3 worm cellular contexts compared by ENCODE assay signal in the genomic region with DNA sequence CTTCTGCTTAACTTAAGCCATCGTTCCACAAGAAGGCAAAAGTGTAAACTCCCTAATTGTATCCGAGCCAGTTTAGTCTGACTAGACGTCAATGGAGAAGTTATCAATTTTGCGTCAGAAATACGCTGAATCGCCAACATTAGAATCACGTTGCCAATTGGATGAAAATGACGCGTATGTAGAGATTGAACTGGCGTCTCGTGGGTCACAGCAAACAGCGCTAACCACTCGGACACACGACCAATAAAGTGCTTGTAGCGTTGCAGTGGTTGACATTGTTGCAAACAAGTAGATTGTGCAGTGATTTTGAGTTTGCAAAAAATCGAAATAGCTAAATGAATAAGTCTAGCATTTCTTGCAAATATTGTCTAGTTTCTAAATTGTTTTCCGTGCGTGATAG.
TF ChIP-seq lines count a peak whose summit lies in the region.

No protein-coding gene starts in this region.

TF ChIP-seq in whole organism, L2 larva, 48 proteins besides CTCF, POLR2A, EP300 and RAD21 (continued from another document):
- TF ChIP-seq R02D3.7 (tag; optimal IDR thresholded peaks at IDR 0.05; lab: Kevin White, UChicago) = no peak
- no peak for TF ChIP-seq elt-3 (tag; optimal IDR thresholded peaks at IDR 0.05; lab: Kevin White, UChicago)
- peak; percentile 32 for TF ChIP-seq nhr-11 (tag; optimal IDR thresholded peaks at IDR 0.05; lab: Kevin White, UChicago)
- TF ChIP-seq mbf-1 (tag; optimal IDR thresholded peaks at IDR 0.05; lab: Kevin White, UChicago) = no peak
- TF ChIP-seq peb-1 (tag; optimal IDR thresholded peaks at IDR 0.05; lab: Kevin White, UChicago) = no peak
- peak; percentile 85 for TF ChIP-seq sma-9 (GFP tag; optimal IDR thresholded peaks at IDR 0.05; lab: Kevin White, UChicago)
- TF ChIP-seq sma-9 (tag; optimal IDR thresholded peaks at IDR 0.05; lab: Kevin White, UChicago) = no peak
- peak; percentile 48 for TF ChIP-seq nhr-6 (tag; optimal IDR thresholded peaks at IDR 0.05; lab: Kevin White, UChicago)
- no peak for TF ChIP-seq ZK546.5 (tag; optimal IDR thresholded peaks at IDR 0.05; lab: Kevin White, UChicago)
- TF ChIP-seq egl-27 (tag; optimal IDR thresholded peaks at IDR 0.05; lab: Kevin White, UChicago) = peak; percentile 77
- no peak for TF ChIP-seq nhr-12 (tag; optimal IDR thresholded peaks at IDR 0.05; lab: Kevin White, UChicago)
- peak; percentile 54 to 79 for TF ChIP-seq lsy-2 (tag; optimal IDR thresholded peaks at IDR 0.05; lab: Kevin White, UChicago)

TF ChIP-seq in whole organism, L4 larva, 104 proteins besides CTCF, POLR2A, EP300 and RAD21 (continued from another document and continues in another):
- TF ChIP-seq daf-16 (GFP tag; optimal IDR thresholded peaks at IDR 0.05; lab: Kevin White, UChicago) (peak; percentile 70 to 80), daf-16 (tag; optimal IDR thresholded peaks at IDR 0.05; lab: Kevin White, UChicago) (peak; percentile 68), ceh-82 (tag; optimal IDR thresholded peaks at IDR 0.05; lab: Kevin White, UChicago) (no peak), daf-12 (tag; optimal IDR thresholded peaks at IDR 0.05; lab: Kevin White, UChicago) (no peak), fos-1 (tag; optimal IDR thresholded peaks at IDR 0.05; lab: Kevin White, UChicago) (no peak), zip-2 (tag; optimal IDR thresholded peaks at IDR 0.05; lab: Kevin White, UChicago) (peak; percentile 56), nhr-41 (GFP tag; IDR thresholded peaks at IDR 0.05; lab: Robert Waterston, UW) (peak; percentile 91), madf-5 (GFP tag; IDR thresholded peaks at IDR 0.05; lab: Robert Waterston, UW) (peak; percentile 59 to 88; a peak in 2 of 4 replicates), skn-1 (tag; optimal IDR thresholded peaks at IDR 0.05; lab: Kevin White, UChicago) (no peak), nhr-102 (tag; optimal IDR thresholded peaks at IDR 0.05; lab: Kevin White, UChicago) (peak; percentile 59), dve-1 (tag; optimal IDR thresholded peaks at IDR 0.05; lab: Kevin White, UChicago; ENCODE audit: insufficient read depth) (peak; percentile 76), php-3 (GFP tag; IDR thresholded peaks at IDR 0.05; lab: Robert Waterston, UW) (peak; percentile 55), tra-1 (GFP tag; IDR thresholded peaks at IDR 0.05; lab: Robert Waterston, UW) (no peak; the same call in 1 of the 2 replicates), nhr-25 (tag; optimal IDR thresholded peaks at IDR 0.05; lab: Kevin White, UChicago; ENCODE audit: borderline replicate concordance, insufficient read depth) (no peak), gei-8 (GFP tag; optimal IDR thresholded peaks at IDR 0.05; lab: Kevin White, UChicago) (peak; percentile 84), attf-4 (tag; optimal IDR thresholded peaks at IDR 0.05; lab: Kevin White, UChicago) (no peak), egl-27 (tag; optimal IDR thresholded peaks at IDR 0.05; lab: Kevin White, UChicago) (no peak), F44E2.7 (GFP tag; IDR thresholded peaks at IDR 0.05; lab: Robert Waterston, UW) (peak; percentile 78; the same call in 1 of the 2 replicates), mes-2 (tag; optimal IDR thresholded peaks at IDR 0.05; lab: Kevin White, UChicago; ENCODE audit: poor library complexity, severe bottlenecking) (peak; percentile 87), zfp-2 (tag; optimal IDR thresholded peaks at IDR 0.05; lab: Kevin White, UChicago) (peak; percentile 56), pha-4 (GFP tag; IDR thresholded peaks at IDR 0.05; lab: Robert Waterston, UW) (peak; percentile 89), pha-4 (tag; optimal IDR thresholded peaks at IDR 0.05; lab: Kevin White, UChicago) (peak; percentile 53), nhr-6 (tag; optimal IDR thresholded peaks at IDR 0.05; lab: Kevin White, UChicago) (peak; percentile 51), ceh-20 (GFP tag; IDR thresholded peaks at IDR 0.05; lab: Robert Waterston, UW) (peak; percentile 75; the same call in 1 of the 2 replicates), madf-9 (GFP tag; conservative IDR thresholded peaks at IDR 0.05; lab: Robert Waterston, UW) (peak; percentile 82), zfp-3 (GFP tag; conservative IDR thresholded peaks at IDR 0.05; lab: Robert Waterston, UW) (peak; percentile 86), mep-1 (tag; optimal IDR thresholded peaks at IDR 0.05; lab: Kevin White, UChicago) (peak; percentile 79), dmd-8 (GFP tag; IDR thresholded peaks at IDR 0.05; lab: Robert Waterston, UW) (peak; percentile 93), F10B5.3 (tag; optimal IDR thresholded peaks at IDR 0.05; lab: Kevin White, UChicago) (peak; percentile 60), lsy-2 (tag; optimal IDR thresholded peaks at IDR 0.05; lab: Kevin White, UChicago) (peak; percentile 1 to 80), lir-3 (tag; optimal IDR thresholded peaks at IDR 0.05; lab: Kevin White, UChicago) (peak; percentile 75), T20F7.1 (GFP tag; optimal IDR thresholded peaks at IDR 0.05; lab: Kevin White, UChicago) (peak; percentile 68), jun-1 (tag; optimal IDR thresholded peaks at IDR 0.05; lab: Kevin White, UChicago) (peak; percentile 28), Y48G9A.11 (GFP tag; IDR thresholded peaks at IDR 0.05; lab: Robert Waterston, UW) (peak; percentile 81), mdl-1 (tag; optimal IDR thresholded peaks at IDR 0.05; lab: Kevin White, UChicago) (peak in 1 of 2 experiments; percentile 73), lin-29 (GFP tag; IDR thresholded peaks at IDR 0.05; lab: Robert Waterston, UW) (0 out of 2 replicates have a peak, but pooled peaks have one; percentile 14), spr-1 (tag; optimal IDR thresholded peaks at IDR 0.05; lab: Kevin White, UChicago) (peak; percentile 81), nhr-28 (tag; optimal IDR thresholded peaks at IDR 0.05; lab: Kevin White, UChicago) (peak; percentile 48), hlh-11 (tag; optimal IDR thresholded peaks at IDR 0.05; lab: Kevin White, UChicago) (peak; percentile 76), ZK337.2 (GFP tag; IDR thresholded peaks at IDR 0.05; lab: Robert Waterston, UW) (no peak), zag-1 (tag; optimal IDR thresholded peaks at IDR 0.05; lab: Kevin White, UChicago) (no peak), lim-7 (GFP tag; IDR thresholded peaks at IDR 0.05; lab: Robert Waterston, UW) (peak; percentile 96), sdz-12 (GFP tag; optimal IDR thresholded peaks at IDR 0.05; lab: Kevin White, UChicago) (peak; percentile 87), vab-7 (GFP tag; IDR thresholded peaks at IDR 0.05; lab: Robert Waterston, UW) (peak; percentile 91), zip-11 (GFP tag; IDR thresholded peaks at IDR 0.05; lab: Robert Waterston, UW) (peak; percentile 71; the same call in 1 of the 2 replicates), F49E8.2 (tag; optimal IDR thresholded peaks at IDR 0.05; lab: Kevin White, UChicago; ENCODE audit: borderline replicate concordance) (peak; percentile 75), fkh-10 (GFP tag; optimal IDR thresholded peaks at IDR 0.05; lab: Kevin White, UChicago) (no peak), Y5F2A.4 (GFP tag; optimal IDR thresholded peaks at IDR 0.05; lab: Kevin White, UChicago) (peak; percentile 75), ceh-62 (tag; optimal IDR thresholded peaks at IDR 0.05; lab: Kevin White, UChicago) (no peak), ceh-28 (tag; optimal IDR thresholded peaks at IDR 0.05; lab: Kevin White, UChicago) (no peak), daf-19 (GFP tag; conservative IDR thresholded peaks at IDR 0.05; lab: Robert Waterston, UW) (peak; percentile 89), snpc-1.2 (GFP tag; IDR thresholded peaks at IDR 0.05; lab: Robert Waterston, UW) (peak; percentile 81), nhr-76 (tag; optimal IDR thresholded peaks at IDR 0.05; lab: Kevin White, UChicago) (no peak), dmd-9 (GFP tag; IDR thresholded peaks at IDR 0.05; lab: Robert Waterston, UW) (peak; percentile 84), mxl-3 (GFP tag; optimal IDR thresholded peaks at IDR 0.05; lab: Kevin White, UChicago) (peak; percentile 96), nhr-48 (tag; optimal IDR thresholded peaks at IDR 0.05; lab: Kevin White, UChicago) (peak; percentile 77)

TF ChIP-seq in whole organism, late embryonic, 69 proteins besides CTCF, POLR2A, EP300 and RAD21 (continued from another document):
- TF ChIP-seq ets-4 (tag; optimal IDR thresholded peaks at IDR 0.05; lab: Kevin White, UChicago) = peak; percentile 68
- TF ChIP-seq sox-2 (GFP tag; IDR thresholded peaks at IDR 0.05; lab: Robert Waterston, UW) = peak; percentile 65
- TF ChIP-seq fkh-10 (GFP tag; optimal IDR thresholded peaks at IDR 0.05; lab: Kevin White, UChicago) = no peak
- TF ChIP-seq ceh-22 (tag; optimal IDR thresholded peaks at IDR 0.05; lab: Kevin White, UChicago) = no peak
- TF ChIP-seq hlh-13 (GFP tag; optimal IDR thresholded peaks at IDR 0.05; lab: Kevin White, UChicago) = peak; percentile 77
- TF ChIP-seq npax-4 (tag; optimal IDR thresholded peaks at IDR 0.05; lab: Kevin White, UChicago) = peak; percentile 65
- TF ChIP-seq F13H6.1 (tag; optimal IDR thresholded peaks at IDR 0.05; lab: Kevin White, UChicago) = peak; percentile 31
- peak; percentile 59 for TF ChIP-seq K02D7.2 (tag; optimal IDR thresholded peaks at IDR 0.05; lab: Kevin White, UChicago)
- peak; percentile 40; the same call in 1 of the 2 replicates for TF ChIP-seq unc-3 (GFP tag; conservative IDR thresholded peaks at IDR 0.05; lab: Robert Waterston, UW)
- TF ChIP-seq unc-3 (tag; optimal IDR thresholded peaks at IDR 0.05; lab: Kevin White, UChicago) = peak; percentile 61
- TF ChIP-seq hlh-15 (tag; optimal IDR thresholded peaks at IDR 0.05; lab: Kevin White, UChicago) = peak; percentile 57
- peak; percentile 84 for TF ChIP-seq madf-2 (tag; optimal IDR thresholded peaks at IDR 0.05; lab: Kevin White, UChicago)
- TF ChIP-seq ttx-3 (tag; optimal IDR thresholded peaks at IDR 0.05; lab: Kevin White, UChicago) = peak; percentile 75
- peak; percentile 35 for TF ChIP-seq zip-5 (tag; optimal IDR thresholded peaks at IDR 0.05; lab: Kevin White, UChicago)
- TF ChIP-seq nfya-1 (tag; optimal IDR thresholded peaks at IDR 0.05; lab: Kevin White, UChicago) = peak; percentile 59
- peak; percentile 51 for TF ChIP-seq ceh-30 (tag; optimal IDR thresholded peaks at IDR 0.05; lab: Kevin White, UChicago)
- no peak for TF ChIP-seq unc-55 (GFP tag; optimal IDR thresholded peaks at IDR 0.05; lab: Kevin White, UChicago)
- TF ChIP-seq ceh-45 (GFP tag; IDR thresholded peaks at IDR 0.05; lab: Robert Waterston, UW) = peak; percentile 63; the same call in 1 of the 2 replicates
- peak; percentile 24 for TF ChIP-seq hlh-8 (tag; optimal IDR thresholded peaks at IDR 0.05; lab: Kevin White, UChicago)
- TF ChIP-seq ahr-1 (tag; optimal IDR thresholded peaks at IDR 0.05; lab: Kevin White, UChicago) = peak; percentile 69
- TF ChIP-seq gmeb-2 (tag; optimal IDR thresholded peaks at IDR 0.05; lab: Kevin White, UChicago) = peak; percentile 80
- TF ChIP-seq che-1 (tag; optimal IDR thresholded peaks at IDR 0.05; lab: Kevin White, UChicago) = peak; percentile 86
- peak; percentile 83 for TF ChIP-seq elt-2 (tag; optimal IDR thresholded peaks at IDR 0.05; lab: Kevin White, UChicago)
- peak; percentile 35 for TF ChIP-seq ceh-18 (tag; optimal IDR thresholded peaks at IDR 0.05; lab: Kevin White, UChicago)
- TF ChIP-seq pros-1 (tag; optimal IDR thresholded peaks at IDR 0.05; lab: Kevin White, UChicago) = no peak
- TF ChIP-seq unc-42 (tag; optimal IDR thresholded peaks at IDR 0.05; lab: Kevin White, UChicago) = no peak
- peak; percentile 62 for TF ChIP-seq C08G9.2 (tag; optimal IDR thresholded peaks at IDR 0.05; lab: Kevin White, UChicago)
- peak; percentile 44 for TF ChIP-seq pqm-1 (tag; optimal IDR thresholded peaks at IDR 0.05; lab: Kevin White, UChicago)
- peak; percentile 89 for TF ChIP-seq ceh-6 (GFP tag; optimal IDR thresholded peaks at IDR 0.05; lab: Kevin White, UChicago)
- TF ChIP-seq fax-1 (tag; optimal IDR thresholded peaks at IDR 0.05; lab: Kevin White, UChicago) = peak; percentile 70
- TF ChIP-seq unc-86 (tag; optimal IDR thresholded peaks at IDR 0.05; lab: Kevin White, UChicago) = peak; percentile 59
- TF ChIP-seq pat-9 (tag; optimal IDR thresholded peaks at IDR 0.05; lab: Kevin White, UChicago) = peak; percentile 74
- TF ChIP-seq tbx-2 (tag; optimal IDR thresholded peaks at IDR 0.05; lab: Kevin White, UChicago) = peak; percentile 74
- peak; percentile 65 for TF ChIP-seq ceh-48 (tag; optimal IDR thresholded peaks at IDR 0.05; lab: Kevin White, UChicago)
- peak; percentile 69 for TF ChIP-seq hlh-30 (tag; optimal IDR thresholded peaks at IDR 0.05; lab: Kevin White, UChicago; ENCODE audit: insufficient read depth)
- peak; percentile 25 for TF ChIP-seq ceh-24 (tag; optimal IDR thresholded peaks at IDR 0.05; lab: Kevin White, UChicago)
- peak; percentile 65 for TF ChIP-seq lin-11 (tag; optimal IDR thresholded peaks at IDR 0.05; lab: Kevin White, UChicago)
- peak; percentile 88 for TF ChIP-seq ref-2 (tag; optimal IDR thresholded peaks at IDR 0.05; lab: Kevin White, UChicago)
- no peak for TF ChIP-seq mec-3 (tag; optimal IDR thresholded peaks at IDR 0.05; lab: Kevin White, UChicago; ENCODE audit: borderline replicate concordance)
- peak; percentile 73 for TF ChIP-seq ceh-19 (GFP tag; optimal IDR thresholded peaks at IDR 0.05; lab: Kevin White, UChicago)
- no peak for TF ChIP-seq tbx-7 (tag; optimal IDR thresholded peaks at IDR 0.05; lab: Kevin White, UChicago)
- TF ChIP-seq C38D4.7 (GFP tag; optimal IDR thresholded peaks at IDR 0.05; lab: Kevin White, UChicago) = peak; percentile 74
- peak; percentile 29 for TF ChIP-seq eyg-1 (tag; optimal IDR thresholded peaks at IDR 0.05; lab: Kevin White, UChicago)
- peak; percentile 57 for TF ChIP-seq K09A11.1 (tag; optimal IDR thresholded peaks at IDR 0.05; lab: Kevin White, UChicago; ENCODE audit: insufficient read depth)
- TF ChIP-seq elt-4 (tag; optimal IDR thresholded peaks at IDR 0.05; lab: Kevin White, UChicago) = no peak
- TF ChIP-seq ceh-2 (tag; optimal IDR thresholded peaks at IDR 0.05; lab: Kevin White, UChicago) = peak; percentile 34
